Worm (Caenorhabditis elegans): ENCODE results near the gene sru-44.

- no peak for TF ChIP-seq nhr-12 (tag; optimal IDR thresholded peaks at IDR 0.05)
- TF ChIP-seq unc-39 (tag; optimal IDR thresholded peaks at IDR 0.05): no peak
- no peak for TF ChIP-seq fos-1 (tag; optimal IDR thresholded peaks at IDR 0.05)
- no peak for TF ChIP-seq lin-13 (GFP tag; optimal IDR thresholded peaks at IDR 0.05)
- TF ChIP-seq unc-62 (GFP tag; optimal IDR thresholded peaks at IDR 0.05): no peak
- TF ChIP-seq nhr-10 (tag; optimal IDR thresholded peaks at IDR 0.05): no peak
- TF ChIP-seq nhr-77 (tag; optimal IDR thresholded peaks at IDR 0.05): no peak
- TF ChIP-seq sma-9 (GFP tag; optimal IDR thresholded peaks at IDR 0.05): no peak
- no peak for TF ChIP-seq sma-9 (tag; optimal IDR thresholded peaks at IDR 0.05)
- TF ChIP-seq sma-3 (GFP tag; optimal IDR thresholded peaks at IDR 0.05): no peak
- no peak for TF ChIP-seq mab-5 (tag; optimal IDR thresholded peaks at IDR 0.05)
- TF ChIP-seq lin-39 (tag; optimal IDR thresholded peaks at IDR 0.05): no peak
- TF ChIP-seq dmd-4 (tag; optimal IDR thresholded peaks at IDR 0.05): no peak
- no peak for TF ChIP-seq ama-1 (optimal IDR thresholded peaks at IDR 0.05)
These were observed 22.1 kb downstream of the sru-44 start, which contains the start of gene T08G3.6 for ce11 chrV:16445676-16446075.
